Worm (Caenorhabditis elegans): ENCODE results near the gene srz-23.

- TF ChIP-seq ets-7 (tag; optimal IDR thresholded peaks at IDR 0.05) (no peak), tbx-37 (GFP tag; conservative IDR thresholded peaks at IDR 0.05) (no peak), hmbx-1 (tag; optimal IDR thresholded peaks at IDR 0.05) (no peak), scrt-1 (GFP tag; IDR thresholded peaks at IDR 0.05) (no peak), tra-4 (tag; optimal IDR thresholded peaks at IDR 0.05) (no peak), ama-1 (optimal IDR thresholded peaks at IDR 0.05) (no peak), sea-1 (GFP tag; conservative IDR thresholded peaks at IDR 0.05) (no peak), B0310.2 (tag; optimal IDR thresholded peaks at IDR 0.05) (no peak), pes-1 (GFP tag; IDR thresholded peaks at IDR 0.05) (no peak), hmg-4 (GFP tag; optimal IDR thresholded peaks at IDR 0.05) (no peak), flt-1 (GFP tag; IDR thresholded peaks at IDR 0.05) (no peak), tbx-11 (GFP tag; IDR thresholded peaks at IDR 0.05) (no peak), aly-1 (tag; optimal IDR thresholded peaks at IDR 0.05) (no peak)
These were observed 38.1 kb downstream of the srz-23 start, which contains the start of gene srz-78 for ce11 chrIV:3491477-3491876.

All from whole organism, early embryonic.